Fruit fly (Drosophila melanogaster) whole organism, embryonic: ENCODE measurements around the gene CG9932.

ENCODE experiments used
- Atf6 ChIP-seq: fragments of 200-800 bp; sonication (Bioruptor generic); IDR thresholded peaks from 2 replicates; pipeline ENCODE4 v1.3.6; 2022; ENCODE audit warnings: missing biosample characterization, missing genetic modification characterization
- Blimp-1 ChIP-seq: fragments of 200-800 bp; sonication (Bioruptor generic); optimal IDR thresholded peaks from 3 replicates; lab custom pipeline; 2018; ENCODE audit warnings: missing biosample characterization, missing genetic modification characterization, mild to moderate bottlenecking, moderate library complexity, missing genetic modification reagents
- Bteb2 ChIP-seq: fragments of 200-800 bp; sonication (Bioruptor generic); optimal IDR thresholded peaks from 2 replicates; lab custom pipeline; 2016; ENCODE audit warnings: missing biosample characterization, missing genetic modification characterization
- CG10147 ChIP-seq: fragments of 200-800 bp; sonication (Bioruptor generic); optimal IDR thresholded peaks from 2 replicates; lab custom pipeline; 2019; ENCODE audit warnings: missing biosample characterization, mild to moderate bottlenecking, missing genetic modification characterization, moderate library complexity
- CG11093 ChIP-seq: fragments of 200-800 bp; sonication (Bioruptor generic); IDR thresholded peaks from 3 replicates; pipeline ENCODE4 v1.3.6; 2022; ENCODE audit warnings: missing biosample characterization, missing genetic modification characterization
- CG12299 ChIP-seq: fragments of 200-800 bp; sonication (Bioruptor generic); optimal IDR thresholded peaks from 2 replicates; lab custom pipeline; 2018; ENCODE audit warnings: missing biosample characterization, mild to moderate bottlenecking, missing genetic modification characterization
- CG13894 ChIP-seq: fragments of 200-800 bp; sonication (Bioruptor generic); optimal IDR thresholded peaks from 3 replicates; lab custom pipeline; 2018; ENCODE audit warnings: missing biosample characterization, mild to moderate bottlenecking, missing genetic modification characterization, moderate library complexity
- CG14014 ChIP-seq: fragments of 200-800 bp; sonication (Bioruptor generic); IDR thresholded peaks from 2 replicates; pipeline ENCODE4 v1.3.6; 2022; ENCODE audit warnings: missing biosample characterization, missing genetic modification characterization
- CG16813 ChIP-seq: fragments of 200-800 bp; sonication (Bioruptor generic); IDR thresholded peaks from 3 replicates; pipeline ENCODE4 v1.3.6; 2022; ENCODE audit warnings: missing biosample characterization, missing genetic modification characterization; ENCODE audit not compliant: partially characterized antibody
- CG17359 ChIP-seq: fragments of 200-800 bp; sonication (Bioruptor generic); optimal IDR thresholded peaks from 3 replicates; lab custom pipeline; 2018; ENCODE audit warnings: missing biosample characterization, mild to moderate bottlenecking, missing genetic modification characterization, moderate library complexity
- CG18011 ChIP-seq: fragments of 200-800 bp; sonication (Bioruptor generic); optimal IDR thresholded peaks from 2 replicates; lab custom pipeline; 2017; ENCODE audit warnings: missing biosample characterization, missing genetic modification characterization, mild to moderate bottlenecking, moderate library complexity, missing genotype
- CG2116 ChIP-seq: fragments of 200-800 bp; sonication (Bioruptor generic); optimal IDR thresholded peaks from 3 replicates; lab custom pipeline; 2018; ENCODE audit warnings: missing biosample characterization, mild to moderate bottlenecking, missing genetic modification characterization
- CG2120 ChIP-seq: fragments of 200-800 bp; sonication (Bioruptor generic); optimal IDR thresholded peaks from 3 replicates; lab custom pipeline; 2016; ENCODE audit warnings: missing biosample characterization, missing genetic modification characterization
- CG34224 ChIP-seq: fragments of 200-800 bp; sonication (Bioruptor generic); IDR thresholded peaks from 3 replicates; pipeline ENCODE4 v1.3.6; 2022; ENCODE audit warnings: missing biosample characterization, missing genetic modification characterization; ENCODE audit not compliant: partially characterized antibody
- CG4404 ChIP-seq: fragments of 200-800 bp; sonication (Bioruptor generic); IDR thresholded peaks from 2 replicates; pipeline ENCODE4 v1.3.6; 2022; ENCODE audit warnings: missing biosample characterization, missing genetic modification characterization
- CG4854 ChIP-seq: fragments of 200-800 bp; sonication (Bioruptor generic); optimal IDR thresholded peaks from 2 replicates; lab custom pipeline; 2016; ENCODE audit warnings: missing biosample characterization, missing genetic modification characterization, inconsistent platforms
- CG8290 ChIP-seq, 3 experiments: fragments of 200-800 bp; sonication (Bioruptor generic); optimal IDR thresholded peaks; 2 replicates each; lab custom pipeline; 2016 to 2019; ENCODE audit warnings: missing biosample characterization in 3 of 3, missing genetic modification characterization in 3 of 3, mild to moderate bottlenecking in 2 of 3, moderate library complexity in 1 of 3
- CG8388 ChIP-seq: fragments of 200-800 bp; sonication (Bioruptor generic); optimal IDR thresholded peaks from 2 replicates; lab custom pipeline; 2019; ENCODE audit warnings: missing biosample characterization, mild to moderate bottlenecking, missing genetic modification characterization, moderate library complexity
- D19A ChIP-seq: fragments of 200-800 bp; optimal IDR thresholded peaks from 3 replicates; lab custom pipeline; 2019; ENCODE audit warnings: missing biosample characterization, mild to moderate bottlenecking, missing genetic modification characterization, moderate library complexity
- Dip2 ChIP-seq: fragments of 200-800 bp; sonication (Bioruptor generic); IDR thresholded peaks from 2 replicates; pipeline ENCODE4 v1.3.6; 2022; ENCODE audit warnings: missing biosample characterization, missing genetic modification characterization
- Ptx1 ChIP-seq: fragments of 200-800 bp; sonication (Bioruptor generic); IDR thresholded peaks from 2 replicates; pipeline ENCODE4 v1.3.6; 2022; ENCODE audit warnings: missing biosample characterization, missing genetic modification characterization
- Sox102F ChIP-seq: fragments of 200-800 bp; sonication (Bioruptor generic); optimal IDR thresholded peaks from 2 replicates; lab custom pipeline; 2018; ENCODE audit warnings: missing biosample characterization, mild to moderate bottlenecking, missing genetic modification characterization, moderate library complexity
- chif ChIP-seq, 2 experiments: fragments of 200-800 bp; sonication (Bioruptor generic); optimal IDR thresholded peaks; 3 replicates each; lab custom pipeline; 2016; ENCODE audit warnings: missing biosample characterization in 2 of 2, missing genetic modification characterization in 2 of 2
- chn ChIP-seq: fragments of 200-800 bp; sonication (Bioruptor generic); optimal IDR thresholded peaks from 2 replicates; lab custom pipeline; 2016; ENCODE audit warnings: missing biosample characterization, missing genetic modification characterization
- disco-r ChIP-seq: fragments of 200-800 bp; sonication (Bioruptor generic); optimal IDR thresholded peaks from 2 replicates; lab custom pipeline; 2016; ENCODE audit warnings: missing biosample characterization, missing genetic modification characterization
- dmrt99B ChIP-seq: fragments of 200-800 bp; sonication (Bioruptor generic); optimal IDR thresholded peaks from 2 replicates; lab custom pipeline; 2018; ENCODE audit warnings: missing biosample characterization, mild to moderate bottlenecking, missing genetic modification characterization, moderate library complexity
- dysf ChIP-seq: fragments of 200-800 bp; sonication (Bioruptor generic); IDR thresholded peaks from 3 replicates; pipeline ENCODE4 v1.3.6; 2022; ENCODE audit warnings: missing biosample characterization, missing genetic modification characterization
- ftz-f1 ChIP-seq: fragments of 200-800 bp; sonication (Bioruptor generic); optimal IDR thresholded peaks from 2 replicates; lab custom pipeline; 2016; ENCODE audit warnings: missing biosample characterization, missing genetic modification characterization
- hbn ChIP-seq: fragments of 200-800 bp; sonication (Bioruptor generic); IDR thresholded peaks from 2 replicates; pipeline ENCODE4 v1.3.6; 2022; ENCODE audit warnings: missing biosample characterization, missing genetic modification characterization; ENCODE audit not compliant: partially characterized antibody
- lbe ChIP-seq: fragments of 200-800 bp; sonication (Bioruptor generic); optimal IDR thresholded peaks from 2 replicates; lab custom pipeline; 2016; ENCODE audit warnings: missing biosample characterization, mild to moderate bottlenecking, missing genetic modification characterization
- mld ChIP-seq: fragments of 200-800 bp; sonication (Bioruptor generic); IDR thresholded peaks from 3 replicates; pipeline ENCODE4 v1.3.6; 2022; ENCODE audit warnings: missing biosample characterization, missing genetic modification characterization; ENCODE audit not compliant: partially characterized antibody
- phol ChIP-seq: fragments of 200-800 bp; sonication (Bioruptor generic); optimal IDR thresholded peaks from 3 replicates; lab custom pipeline; 2018; ENCODE audit warnings: missing biosample characterization, mild to moderate bottlenecking, missing genetic modification characterization, moderate library complexity
- pita ChIP-seq: fragments of 200-800 bp; sonication (Bioruptor generic); optimal IDR thresholded peaks from 2 replicates; lab custom pipeline; 2017; ENCODE audit warnings: missing biosample characterization, mild to moderate bottlenecking, missing genetic modification characterization
- pum ChIP-seq: fragments of 200-800 bp; sonication (Bioruptor generic); optimal IDR thresholded peaks from 2 replicates; lab custom pipeline; 2016; ENCODE audit warnings: missing biosample characterization, missing genetic modification characterization
- row ChIP-seq: fragments of 200-800 bp; sonication (Bioruptor generic); IDR thresholded peaks from 3 replicates; pipeline ENCODE4 v1.3.6; 2022; ENCODE audit warnings: missing biosample characterization, missing genetic modification characterization
- sr ChIP-seq: fragments of 200-800 bp; sonication (Bioruptor generic); IDR thresholded peaks from 3 replicates; pipeline ENCODE4 v1.3.6; 2022; ENCODE audit warnings: missing biosample characterization, missing genetic modification characterization

CG9932 gene

dm6 chr2L:13072747-13073355 lies 12.9 kb upstream of the CG9932 start (continued):
- no peak for TF ChIP-seq CG2116 (GFP tag; lab: Kevin White, UChicago)
- TF ChIP-seq ftz-f1: no peak
- TF ChIP-seq CG34224 (GFP tag; lab: Robert Waterston, UW): no peak
- TF ChIP-seq Dip2 (GFP tag; lab: Robert Waterston, UW): no peak
- TF ChIP-seq CG4854 (GFP tag; lab: Kevin White, UChicago): no peak
- TF ChIP-seq Ptx1 (GFP tag; lab: Robert Waterston, UW): peak; percentile 24; the same call in 1 of the 2 replicates
- TF ChIP-seq row (GFP tag; lab: Robert Waterston, UW): peak; percentile 13; the same call in 1 of the 3 replicates
- TF ChIP-seq disco-r (GFP tag; lab: Kevin White, UChicago): no peak
- peak; percentile 32 for TF ChIP-seq Sox102F (GFP tag; lab: Kevin White, UChicago)
- TF ChIP-seq CG14014 (GFP tag; lab: Robert Waterston, UW): no peak
- TF ChIP-seq pum (GFP tag; lab: Kevin White, UChicago): no peak
- TF ChIP-seq CG17359 (tag; lab: Kevin White, UChicago): no peak
- TF ChIP-seq Atf6: no peak
- TF ChIP-seq CG4404 (GFP tag; lab: Robert Waterston, UW): no peak
- TF ChIP-seq chif (GFP tag; optimal IDR thresholded peaks at IDR 0.05; lab: Kevin White, UChicago): peak in 1 of 2 experiments; percentile 8
- no peak for TF ChIP-seq sr (GFP tag; lab: Robert Waterston, UW)
- peak; percentile 31 for TF ChIP-seq dmrt99B (tag; lab: Kevin White, UChicago)
- TF ChIP-seq chn (GFP tag; lab: Kevin White, UChicago): no peak
- TF ChIP-seq pita (GFP tag; lab: Kevin White, UChicago): no peak
- no peak for TF ChIP-seq CG8290 (GFP tag; optimal IDR thresholded peaks at IDR 0.05; lab: Kevin White, UChicago)
- TF ChIP-seq CG8290 (tag; optimal IDR thresholded peaks at IDR 0.05; lab: Kevin White, UChicago): peak in 1 of 2 experiments; percentile 12
- TF ChIP-seq CG11093 (GFP tag; lab: Robert Waterston, UW): no peak
- peak; percentile 54; the same call in 2 of the 3 replicates for TF ChIP-seq dysf (GFP tag; lab: Robert Waterston, UW)
- peak; percentile 33 for TF ChIP-seq CG10147

- TF ChIP-seq CG2120 (no peak), D19A (tag; lab: Kevin White, UChicago) (peak; percentile 4), CG18011 (GFP tag; lab: Kevin White, UChicago) (no peak), CG8388 (GFP tag; lab: Kevin White, UChicago) (no peak), CG16813 (no peak), phol (no peak)
Measured at dm6 chr2L:13071290-13071689, 11.3 kb upstream of the CG9932 start.

- peak; percentile 55 for TF ChIP-seq Blimp-1 (GFP tag; lab: Kevin White, UChicago)
- TF ChIP-seq mld: no peak
- TF ChIP-seq CG12299 (tag; lab: Kevin White, UChicago): no peak
- no peak for TF ChIP-seq Bteb2 (GFP tag; lab: Kevin White, UChicago)
- TF ChIP-seq lbe (GFP tag; lab: Kevin White, UChicago): peak; percentile 7
- TF ChIP-seq hbn (GFP tag; lab: Robert Waterston, UW): no peak
- peak; percentile 42 for TF ChIP-seq CG13894 (tag; lab: Kevin White, UChicago)
- TF ChIP-seq, all 482 proteins: peak for 3
Measured at dm6 chr2L:13069632-13070279, 9.8 kb upstream of the CG9932 start.
